Fruit fly (Drosophila melanogaster): ENCODE results near the gene CG8519.

CG8519 gene

DNA sequence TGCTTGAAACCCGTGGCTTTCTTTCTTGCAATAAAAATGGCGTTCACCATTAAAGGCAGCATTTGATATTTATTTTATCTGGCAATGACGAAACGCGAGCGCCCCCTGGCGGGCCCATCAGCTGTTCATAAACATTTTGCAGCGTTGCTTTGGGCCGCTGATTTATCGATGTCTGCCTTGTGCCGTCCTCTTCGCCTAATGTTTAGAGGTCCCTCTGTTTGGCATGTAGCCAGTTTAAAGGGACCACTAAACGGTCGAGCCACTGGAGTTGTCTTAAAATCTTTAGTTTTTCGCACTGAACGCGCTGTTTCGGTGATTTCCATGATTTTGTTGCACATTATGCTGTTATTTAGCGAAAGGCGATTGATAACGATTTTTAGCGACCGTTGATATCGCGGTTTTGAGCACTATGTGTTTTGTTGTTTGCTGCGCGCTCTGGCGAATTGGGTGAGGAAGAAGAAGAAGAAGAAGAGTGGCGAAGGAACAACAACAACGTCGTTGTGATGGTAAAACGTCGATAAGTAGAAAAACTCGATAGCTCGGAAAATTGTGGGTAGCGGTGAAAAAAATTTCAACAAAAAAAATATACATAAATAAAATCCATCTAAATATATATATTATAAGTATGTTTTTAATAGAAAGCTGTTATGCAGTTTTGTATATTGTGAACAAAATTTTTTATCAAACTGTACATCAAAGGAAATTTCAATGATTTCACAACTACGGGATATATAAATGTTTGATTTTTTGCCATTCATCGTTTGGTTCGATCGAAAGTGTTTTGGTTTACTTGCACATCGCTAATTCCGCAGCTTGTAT is 47.8 kb downstream of the CG8519 start, which contains the start of the genes velo and Sbds (continued):
- TF ChIP-seq lov (optimal IDR thresholded peaks at IDR 0.05) (no peak), lov (GFP tag; IDR thresholded peaks at IDR 0.05) (no peak), Mad (GFP tag; optimal IDR thresholded peaks at IDR 0.05) (no peak), crc (GFP tag; optimal IDR thresholded peaks at IDR 0.05) (no peak), CG6254 (GFP tag; optimal IDR thresholded peaks at IDR 0.05) (peak; percentile 33), Drgx (GFP tag; IDR thresholded peaks at IDR 0.05) (no peak), Xrp1 (GFP tag; IDR thresholded peaks at IDR 0.05) (peak; percentile 40; the same call in 1 of the 2 replicates), Hr39 (optimal IDR thresholded peaks at IDR 0.05) (no peak), bbx (GFP tag; IDR thresholded peaks at IDR 0.05; ENCODE audit: partially characterized antibody) (peak; percentile 59), sug (tag; optimal IDR thresholded peaks at IDR 0.05) (peak; percentile 62), CG7271 (tag; optimal IDR thresholded peaks at IDR 0.05) (no peak), H2.0 (GFP tag; IDR thresholded peaks at IDR 0.05) (no peak), zf30C (GFP tag; optimal IDR thresholded peaks at IDR 0.05) (no peak), CG3407 (GFP tag; optimal IDR thresholded peaks at IDR 0.05) (no peak), pfk (GFP tag; optimal IDR thresholded peaks at IDR 0.05) (peak; percentile 13), chif (GFP tag; optimal IDR thresholded peaks at IDR 0.05) (no peak), Dad (GFP tag; optimal IDR thresholded peaks at IDR 0.05) (no peak), CG1233 (GFP tag; optimal IDR thresholded peaks at IDR 0.05) (peak; percentile 9), emc (GFP tag; optimal IDR thresholded peaks at IDR 0.05) (no peak), pros (GFP tag; optimal IDR thresholded peaks at IDR 0.05) (no peak), Lim3 (GFP tag; IDR thresholded peaks at IDR 0.05) (no peak), peb (GFP tag; IDR thresholded peaks at IDR 0.05) (no peak), CG16863 (GFP tag; optimal IDR thresholded peaks at IDR 0.05) (no peak), CG7372 (GFP tag; IDR thresholded peaks at IDR 0.05) (peak; percentile 42; the same call in 1 of the 2 replicates), unc-4 (GFP tag; IDR thresholded peaks at IDR 0.05; ENCODE audit: partially characterized antibody) (peak; percentile 70), nau (GFP tag; optimal IDR thresholded peaks at IDR 0.05) (no peak), disco-r (GFP tag; optimal IDR thresholded peaks at IDR 0.05) (no peak), gfzf (GFP tag; optimal IDR thresholded peaks at IDR 0.05) (peak; percentile 36), Gug (GFP tag; IDR thresholded peaks at IDR 0.05) (0 out of 4 replicates have a peak, but pooled peaks have one; percentile 24), Ravus (GFP tag; IDR thresholded peaks at IDR 0.05) (no peak), CG8388 (GFP tag; optimal IDR thresholded peaks at IDR 0.05) (peak; percentile 37), fd96Cb (tag; optimal IDR thresholded peaks at IDR 0.05) (peak; percentile 11), row (GFP tag; IDR thresholded peaks at IDR 0.05) (peak; percentile 89), caup (GFP tag; optimal IDR thresholded peaks at IDR 0.05; ENCODE audit: severe bottlenecking) (peak; percentile 40), tin (GFP tag; optimal IDR thresholded peaks at IDR 0.05) (peak; percentile 0), cad (GFP tag; optimal IDR thresholded peaks at IDR 0.05) (no peak), CG15011 (GFP tag; optimal IDR thresholded peaks at IDR 0.05) (no peak), CG14667 (GFP tag; IDR thresholded peaks at IDR 0.05) (0 out of 2 replicates have a peak, but pooled peaks have one; percentile 39), CG9797 (GFP tag; optimal IDR thresholded peaks at IDR 0.05) (peak; percentile 32), gsb-n (tag; optimal IDR thresholded peaks at IDR 0.05) (peak; percentile 18), CG30020 (tag; optimal IDR thresholded peaks at IDR 0.05) (peak; percentile 59), CG11093 (GFP tag; IDR thresholded peaks at IDR 0.05) (no peak), CG4730 (GFP tag; IDR thresholded peaks at IDR 0.05) (no peak), D19A (tag; optimal IDR thresholded peaks at IDR 0.05) (peak; percentile 41), CG11398 (GFP tag; optimal IDR thresholded peaks at IDR 0.05) (no peak), Meics (GFP tag; optimal IDR thresholded peaks at IDR 0.05) (peak; percentile 51), fru (optimal IDR thresholded peaks at IDR 0.05) (no peak), CG34224 (GFP tag; IDR thresholded peaks at IDR 0.05; ENCODE audit: partially characterized antibody) (peak; percentile 65), Nf-YB (GFP tag; optimal IDR thresholded peaks at IDR 0.05) (no peak), knrl (GFP tag; IDR thresholded peaks at IDR 0.05; ENCODE audit: partially characterized antibody) (peak; percentile 82)

All from whole organism, embryonic.